Worm (Caenorhabditis elegans) whole organism, young adult: ENCODE results near the gene srz-62.

ENCODE experiments used
- F57A8.1 ChIP-seq: fragments of 200-800 bp; sonication (Bioruptor generic); optimal IDR thresholded peaks from 2 replicates; lab custom pipeline; 2018; ENCODE audit warnings: mild to moderate bottlenecking, missing genetic modification characterization, moderate library complexity, missing compliant biosample characterization
- K12H6.12 ChIP-seq: fragments of 200-800 bp; sonication (Bioruptor generic); optimal IDR thresholded peaks from 2 replicates; lab custom pipeline; 2018; ENCODE audit warnings: mild to moderate bottlenecking, missing genetic modification characterization, missing compliant biosample characterization
- akir-1 ChIP-seq: fragments of 200-800 bp; sonication (Bioruptor generic); optimal IDR thresholded peaks from 2 replicates; lab custom pipeline; 2018; ENCODE audit warnings: mild to moderate bottlenecking, missing genetic modification characterization, moderate library complexity, missing compliant biosample characterization
- aptf-3 ChIP-seq: fragments of 200-800 bp; sonication (Bioruptor generic); IDR thresholded peaks from 2 replicates; pipeline ENCODE4 v1.3.6; 2022; ENCODE audit warnings: missing genetic modification characterization, missing compliant biosample characterization
- atf-7 ChIP-seq: sonication (generic microtip); optimal IDR thresholded peaks from 2 replicates; lab custom pipeline; 2017; ENCODE audit warnings: mild to moderate bottlenecking, missing genetic modification characterization, missing compliant biosample characterization
- attf-3 ChIP-seq: fragments of 200-800 bp; sonication (Bioruptor generic); conservative IDR thresholded peaks from 2 replicates; pipeline ENCODE4 v1.3.6; 2022; ENCODE audit warnings: missing genetic modification reagents, missing genetic modification characterization, missing compliant biosample characterization
- ceh-100 ChIP-seq: fragments of 200-800 bp; sonication (Bioruptor generic); IDR thresholded peaks from 2 replicates; pipeline ENCODE4 v1.3.6; 2022; ENCODE audit warnings: missing genetic modification reagents, missing genetic modification characterization, missing compliant biosample characterization
- ceh-58 ChIP-seq: fragments of 200-800 bp; sonication (Bioruptor generic); IDR thresholded peaks from 2 replicates; pipeline ENCODE4 v1.3.6; 2022; ENCODE audit warnings: missing genetic modification characterization, missing compliant biosample characterization
- ceh-91 ChIP-seq: fragments of 200-800 bp; sonication (Bioruptor generic); IDR thresholded peaks from 2 replicates; pipeline ENCODE4 v1.3.6; 2022; ENCODE audit warnings: missing genetic modification reagents, missing genetic modification characterization, missing compliant biosample characterization
- chd-7 ChIP-seq: sonication (generic microtip); optimal IDR thresholded peaks from 2 replicates; lab custom pipeline; 2016; ENCODE audit warnings: mild to moderate bottlenecking, missing genetic modification characterization, moderate library complexity, missing compliant biosample characterization
- dox-1 ChIP-seq: fragments of 200-800 bp; sonication (Bioruptor generic); IDR thresholded peaks from 2 replicates; pipeline ENCODE4 v1.3.6; 2022; ENCODE audit warnings: missing genetic modification reagents, missing genetic modification characterization, missing compliant biosample characterization
- dpff-1 ChIP-seq: sonication (generic microtip); optimal IDR thresholded peaks from 2 replicates; lab custom pipeline; 2017; ENCODE audit warnings: mild to moderate bottlenecking, missing genetic modification characterization, missing compliant biosample characterization
- ets-4 ChIP-seq: fragments of 200-800 bp; sonication (Bioruptor generic); optimal IDR thresholded peaks from 2 replicates; lab custom pipeline; 2018; ENCODE audit warnings: mild to moderate bottlenecking, missing genetic modification characterization, missing compliant biosample characterization
- fkh-3 ChIP-seq: sonication (generic microtip); optimal IDR thresholded peaks from 2 replicates; lab custom pipeline; 2016; ENCODE audit warnings: mild to moderate bottlenecking, missing genetic modification characterization, missing compliant biosample characterization
- hlh-26 ChIP-seq: fragments of 200-800 bp; sonication (Bioruptor generic); conservative IDR thresholded peaks from 2 replicates; pipeline ENCODE4 v1.3.6; 2022; ENCODE audit warnings: missing genetic modification reagents, missing genetic modification characterization, missing compliant biosample characterization
- madf-10 ChIP-seq: sonication (generic microtip); optimal IDR thresholded peaks from 2 replicates; lab custom pipeline; 2016; ENCODE audit warnings: mild to moderate bottlenecking, missing genetic modification characterization, missing compliant biosample characterization
- madf-3 ChIP-seq: fragments of 200-800 bp; sonication (Bioruptor generic); IDR thresholded peaks from 2 replicates; pipeline ENCODE4 v1.3.6; 2022; ENCODE audit warnings: missing genetic modification reagents, missing genetic modification characterization, missing compliant biosample characterization
- mes-4 ChIP-seq: sonication (generic microtip); optimal IDR thresholded peaks from 2 replicates; lab custom pipeline; 2016; ENCODE audit warnings: missing genotype, missing genetic modification characterization, missing compliant biosample characterization
- nfyb-1 ChIP-seq: fragments of 200-800 bp; sonication (Bioruptor generic); IDR thresholded peaks from 2 replicates; pipeline ENCODE4 v1.3.6; 2022; ENCODE audit warnings: missing genetic modification reagents, missing genetic modification characterization, missing compliant biosample characterization
- nhr-27 ChIP-seq: fragments of 200-800 bp; sonication (Bioruptor generic); optimal IDR thresholded peaks from 2 replicates; lab custom pipeline; 2018; ENCODE audit warnings: mild to moderate bottlenecking, missing genetic modification characterization, moderate library complexity, missing compliant biosample characterization
- nhr-90 ChIP-seq: sonication (generic microtip); optimal IDR thresholded peaks from 2 replicates; lab custom pipeline; 2016; ENCODE audit warnings: missing genotype, mild to moderate bottlenecking, missing genetic modification characterization, missing compliant biosample characterization
- pha-4 ChIP-seq: fragments of 150-350 bp; sonication (generic microtip); optimal IDR thresholded peaks from 2 replicates; lab custom pipeline; 2014; ENCODE audit warnings: missing biosample characterization, missing genetic modification reagents, missing genetic modification characterization
- rcor-1 ChIP-seq: fragments of 200-800 bp; sonication (Bioruptor generic); IDR thresholded peaks from 2 replicates; pipeline ENCODE4 v1.3.6; 2022; ENCODE audit warnings: missing genetic modification reagents, missing genetic modification characterization, missing compliant biosample characterization
- rpc-1 ChIP-seq, 2 experiments: fragments of 150-350 bp in 1 of 2; sonication (generic microtip) in 1 of 2; optimal IDR thresholded peaks; 2 replicates each; lab custom pipeline; 2014 to 2018; ENCODE audit warnings: missing biosample characterization in 1 of 2, missing genetic modification characterization in 1 of 2, missing genetic modification reagents in 1 of 2, missing genotype in 1 of 2
- sptf-2 ChIP-seq: fragments of 200-800 bp; sonication (Bioruptor generic); optimal IDR thresholded peaks from 2 replicates; lab custom pipeline; 2018; ENCODE audit warnings: mild to moderate bottlenecking, missing genetic modification characterization, missing compliant biosample characterization
- unc-62 ChIP-seq: fragments of 150-350 bp; optimal IDR thresholded peaks from 2 replicates; lab custom pipeline; 2014; ENCODE audit warnings: missing biosample characterization, missing genetic modification reagents, missing genetic modification characterization
- xnd-1 ChIP-seq: sonication (generic microtip); optimal IDR thresholded peaks from 2 replicates; lab custom pipeline; 2016; ENCODE audit warnings: missing genotype, missing genetic modification reagents, missing genetic modification characterization, missing compliant biosample characterization
- zfh-2 ChIP-seq: fragments of 200-800 bp; sonication (Bioruptor generic); conservative IDR thresholded peaks from 2 replicates; pipeline ENCODE4 v1.3.6; 2022; ENCODE audit warnings: missing genetic modification reagents, missing genetic modification characterization, missing compliant biosample characterization
- ztf-22 ChIP-seq: fragments of 200-800 bp; sonication (Bioruptor generic); optimal IDR thresholded peaks from 2 replicates; lab custom pipeline; 2018; ENCODE audit warnings: mild to moderate bottlenecking, missing genetic modification characterization, moderate library complexity, missing compliant biosample characterization
- ztf-25 ChIP-seq: fragments of 200-800 bp; sonication (Bioruptor generic); IDR thresholded peaks from 2 replicates; pipeline ENCODE4 v1.3.6; 2022; ENCODE audit warnings: missing genetic modification reagents, missing genetic modification characterization, missing compliant biosample characterization
- ztf-26 ChIP-seq: sonication (generic microtip); optimal IDR thresholded peaks from 2 replicates; lab custom pipeline; 2017; ENCODE audit warnings: missing genetic modification characterization, missing compliant biosample characterization
- ztf-28 ChIP-seq: fragments of 200-800 bp; sonication (Bioruptor generic); IDR thresholded peaks from 2 replicates; pipeline ENCODE4 v1.3.6; 2022; ENCODE audit warnings: missing genetic modification reagents, missing genetic modification characterization, missing compliant biosample characterization

Gene srz-62

ce11 chrIV:3899719-3900554 lies at the start of gene srz-62 (continued):
- TF ChIP-seq hlh-26 (GFP tag; lab: Robert Waterston, UW) (no peak), sptf-2 (GFP tag; lab: Kevin White, UChicago) (no peak), ztf-28 (GFP tag; lab: Robert Waterston, UW) (no peak), dpff-1 (no peak), attf-3 (GFP tag; lab: Robert Waterston, UW) (no peak), aptf-3 (GFP tag; lab: Robert Waterston, UW) (no peak), atf-7 (tag; lab: Kevin White, UChicago) (peak; percentile 82), rpc-1 (optimal IDR thresholded peaks at IDR 0.05; lab: Kevin White, UChicago) (no peak), rpc-1 (tag; optimal IDR thresholded peaks at IDR 0.05; lab: Kevin White, UChicago) (no peak), ztf-22 (GFP tag; lab: Kevin White, UChicago) (peak; percentile 82), F57A8.1 (no peak), nhr-90 (tag; lab: Kevin White, UChicago) (no peak), madf-10 (no peak), akir-1 (GFP tag; lab: Kevin White, UChicago) (no peak), ceh-91 (GFP tag; lab: Robert Waterston, UW) (no peak), nfyb-1 (GFP tag; lab: Robert Waterston, UW) (no peak), nhr-27 (tag; lab: Kevin White, UChicago) (no peak), ztf-26 (tag; lab: Kevin White, UChicago) (no peak), xnd-1 (no peak)

- TF ChIP-seq chd-7 (tag; lab: Kevin White, UChicago) (no peak), pha-4 (tag; lab: Kevin White, UChicago) (no peak), fkh-3 (no peak), rcor-1 (GFP tag; lab: Robert Waterston, UW) (no peak), ztf-25 (GFP tag; lab: Robert Waterston, UW) (no peak), unc-62 (GFP tag; lab: Kevin White, UChicago) (no peak)
- TF ChIP-seq, all 124 proteins: peak for 0
These were observed 46.7 kb upstream of the srz-62 start for ce11 chrIV:3853557-3853956.

- peak; percentile 50 for TF ChIP-seq zfh-2 (GFP tag; lab: Robert Waterston, UW)
- TF ChIP-seq K12H6.12 (tag; lab: Kevin White, UChicago) = no peak
- TF ChIP-seq dox-1 (GFP tag; lab: Robert Waterston, UW) = peak; percentile 30; the same call in 1 of the 2 replicates
- TF ChIP-seq ceh-100 (GFP tag; lab: Robert Waterston, UW) = no peak
These were observed 45.7 kb upstream of the srz-62 start for ce11 chrIV:3854606-3855005.

- TF ChIP-seq ets-4 (GFP tag; lab: Kevin White, UChicago) (no peak), madf-3 (GFP tag; lab: Robert Waterston, UW) (no peak), ceh-58 (no peak)
These were observed 44.8 kb upstream of the srz-62 start, which contains the start of gene zag-1 for ce11 chrIV:3855543-3855942. Gene zag-1 (plus strand): TSS chrIV:3855843.

ce11 chrIV:3856190-3856589 lies 44.1 kb upstream of the srz-62 start:
- TF ChIP-seq mes-4 (tag; lab: Kevin White, UChicago) (no peak), zfh-2 (GFP tag; lab: Robert Waterston, UW) (0 out of 2 replicates have a peak, but pooled peaks have one; percentile 22)
